Worm (Caenorhabditis elegans) whole organism, L1 larva: Measurements from ENCODE around the gene C03B1.10.
A peak's percentile ranks its signal among the peaks of the same experiment; 100 is the strongest.

Source experiments
- C16A3.4 ChIP-seq: fragments of 150-350 bp; optimal IDR thresholded peaks from 2 replicates; lab custom pipeline; 2014; ENCODE audit warnings: missing biosample characterization, missing genetic modification characterization
- aly-2 ChIP-seq: fragments of 150-350 bp; optimal IDR thresholded peaks from 2 replicates; lab custom pipeline; 2014; ENCODE audit warnings: missing biosample characterization, missing genetic modification characterization
- ama-1 ChIP-seq: fragments of 150-350 bp; optimal IDR thresholded peaks from 2 replicates; lab custom pipeline; 2014
- ceh-63 ChIP-seq: fragments of 200-800 bp; sonication (Bioruptor generic); optimal IDR thresholded peaks from 2 replicates; lab custom pipeline; 2018; ENCODE audit warnings: mild to moderate bottlenecking, missing genetic modification characterization, missing compliant biosample characterization
- ceh-8 ChIP-seq: fragments of 200-800 bp; sonication (Bioruptor generic); optimal IDR thresholded peaks from 2 replicates; lab custom pipeline; 2018; ENCODE audit warnings: mild to moderate bottlenecking, missing genetic modification characterization, moderate library complexity, missing compliant biosample characterization
- ceh-90 ChIP-seq: sonication (generic microtip); optimal IDR thresholded peaks from 2 replicates; lab custom pipeline; 2016; ENCODE audit warnings: missing genetic modification characterization, missing compliant biosample characterization
- dpl-1 ChIP-seq, 3 experiments: fragments of 150-350 bp in 2 of 3; sonication (generic microtip) in 1 of 3; optimal IDR thresholded peaks; 2 replicates each; lab custom pipeline; 2014 to 2017; ENCODE audit warnings: missing biosample characterization in 3 of 3, missing genetic modification characterization in 3 of 3, missing genetic modification reagents in 3 of 3
- dsc-1 ChIP-seq: sonication (generic microtip); optimal IDR thresholded peaks from 2 replicates; lab custom pipeline; 2016; ENCODE audit warnings: mild to moderate bottlenecking, missing genetic modification characterization, missing compliant biosample characterization
- efl-1 ChIP-seq, 4 experiments: fragments of 150-350 bp; optimal IDR thresholded peaks in 3 of 4; peaks in 1 of 4; 1 replicate in 1 of 4; 2 replicates in 3 of 4; lab custom pipeline; 2014; ENCODE audit warnings: missing biosample characterization in 2 of 4, missing genetic modification characterization in 2 of 4, missing genetic modification reagents in 2 of 4
- egl-27 ChIP-seq, 2 experiments: fragments of 150-350 bp in 1 of 2; sonication (generic microtip); optimal IDR thresholded peaks; 3 replicates each; lab custom pipeline; 2017 to 2018; ENCODE audit warnings: missing biosample characterization in 2 of 2, missing genetic modification characterization in 2 of 2, missing genetic modification reagents in 2 of 2
- elt-3 ChIP-seq, 6 experiments: fragments of 150-350 bp in 1 of 6; sonication (generic microtip); optimal IDR thresholded peaks; 2 replicates each; lab custom pipeline; 2017 to 2018; ENCODE audit warnings: missing biosample characterization in 6 of 6, missing genetic modification characterization in 6 of 6, inconsistent platforms in 1 of 6
- fkh-4 ChIP-seq: sonication (generic microtip); optimal IDR thresholded peaks from 2 replicates; lab custom pipeline; 2016; ENCODE audit warnings: missing compliant biosample characterization, missing genetic modification characterization, borderline replicate concordance
- fos-1 ChIP-seq: fragments of 150-350 bp; optimal IDR thresholded peaks from 2 replicates; lab custom pipeline; 2014; ENCODE audit warnings: missing biosample characterization, missing genetic modification characterization
- grh-1 ChIP-seq: fragments of 200-800 bp; sonication (Bioruptor generic); IDR thresholded peaks from 2 replicates; pipeline ENCODE4 v1.3.6; 2022; ENCODE audit warnings: missing genetic modification reagents, missing genetic modification characterization, missing compliant biosample characterization
- hlh-4 ChIP-seq: sonication (generic microtip); optimal IDR thresholded peaks from 2 replicates; lab custom pipeline; 2016; ENCODE audit warnings: mild to moderate bottlenecking, missing genetic modification characterization, missing compliant biosample characterization
- jun-1 ChIP-seq: fragments of 150-350 bp; optimal IDR thresholded peaks from 2 replicates; lab custom pipeline; 2014; ENCODE audit warnings: missing biosample characterization, missing genetic modification reagents, missing genetic modification characterization
- lin-14 ChIP-seq: fragments of 200-800 bp; sonication (Bioruptor generic); optimal IDR thresholded peaks from 2 replicates; lab custom pipeline; 2018; ENCODE audit warnings: mild to moderate bottlenecking, missing genetic modification characterization, moderate library complexity, missing compliant biosample characterization
- lin-39 ChIP-seq: fragments of 150-350 bp; optimal IDR thresholded peaks from 2 replicates; lab custom pipeline; 2014; ENCODE audit warnings: missing biosample characterization, missing genetic modification reagents, missing genetic modification characterization
- mab-9 ChIP-seq: fragments of 200-800 bp; sonication (Bioruptor generic); IDR thresholded peaks from 2 replicates; pipeline ENCODE4 v1.3.6; 2022; ENCODE audit warnings: missing genetic modification reagents, missing genetic modification characterization, missing compliant biosample characterization
- mdl-1 ChIP-seq, 2 experiments: fragments of 150-350 bp; optimal IDR thresholded peaks; 2 replicates each; lab custom pipeline; 2014 to 2017; ENCODE audit warnings: missing biosample characterization in 2 of 2, missing genetic modification characterization in 2 of 2, inconsistent platforms in 1 of 2
- mef-2 ChIP-seq: fragments of 150-350 bp; optimal IDR thresholded peaks from 2 replicates; lab custom pipeline; 2014; ENCODE audit warnings: missing biosample characterization, missing genetic modification characterization
- nhr-11 ChIP-seq: fragments of 150-350 bp; optimal IDR thresholded peaks from 2 replicates; lab custom pipeline; 2014; ENCODE audit warnings: missing biosample characterization, missing genetic modification characterization
- nhr-12 ChIP-seq: sonication (generic microtip); optimal IDR thresholded peaks from 2 replicates; lab custom pipeline; 2017; ENCODE audit warnings: missing biosample characterization, missing genetic modification characterization
- nhr-28 ChIP-seq: fragments of 150-350 bp; optimal IDR thresholded peaks from 2 replicates; lab custom pipeline; 2014; ENCODE audit warnings: missing biosample characterization, missing genetic modification characterization
- nhr-71 ChIP-seq: sonication (generic microtip); optimal IDR thresholded peaks from 2 replicates; lab custom pipeline; 2016; ENCODE audit warnings: mild to moderate bottlenecking, missing genetic modification characterization, moderate library complexity, missing compliant biosample characterization
- nhr-85 ChIP-seq: sonication (generic microtip); peaks from one replicate; lab custom pipeline; 2016; ENCODE audit warnings: missing genetic modification characterization, inconsistent platforms, missing compliant biosample characterization
- nhr-90 ChIP-seq: sonication (generic microtip); optimal IDR thresholded peaks from 2 replicates; lab custom pipeline; 2016; ENCODE audit warnings: mild to moderate bottlenecking, missing genetic modification characterization, missing compliant biosample characterization; ENCODE audit not compliant: poor library complexity
- pqm-1 ChIP-seq: sonication (generic microtip); optimal IDR thresholded peaks from 3 replicates; lab custom pipeline; 2017; ENCODE audit warnings: missing biosample characterization, missing genetic modification characterization
- skn-1 ChIP-seq: fragments of 150-350 bp; optimal IDR thresholded peaks from 2 replicates; lab custom pipeline; 2014; ENCODE audit warnings: missing biosample characterization, missing genetic modification characterization
- snu-23 ChIP-seq: sonication (generic microtip); optimal IDR thresholded peaks from 2 replicates; lab custom pipeline; 2016; ENCODE audit warnings: missing genetic modification characterization, missing compliant biosample characterization
- sox-4 ChIP-seq: sonication (generic microtip); optimal IDR thresholded peaks from 2 replicates; lab custom pipeline; 2016; ENCODE audit warnings: missing genetic modification characterization, missing compliant biosample characterization
- sptf-1 ChIP-seq: fragments of 150-350 bp; optimal IDR thresholded peaks from 2 replicates; lab custom pipeline; 2014; ENCODE audit warnings: missing biosample characterization, missing genetic modification characterization
- tbx-2 ChIP-seq: sonication (generic microtip); optimal IDR thresholded peaks from 2 replicates; lab custom pipeline; 2016; ENCODE audit warnings: missing genetic modification characterization, missing compliant biosample characterization
- tlp-1 ChIP-seq: fragments of 150-350 bp; optimal IDR thresholded peaks from 2 replicates; lab custom pipeline; 2014; ENCODE audit warnings: missing biosample characterization, missing genetic modification characterization
- unc-130 ChIP-seq: fragments of 150-350 bp; optimal IDR thresholded peaks from 2 replicates; lab custom pipeline; 2017; ENCODE audit warnings: missing biosample characterization, missing genetic modification characterization, inconsistent platforms
- vab-15 ChIP-seq: sonication (generic microtip); optimal IDR thresholded peaks from 2 replicates; lab custom pipeline; 2017; ENCODE audit warnings: missing genotype, mild to moderate bottlenecking, missing genetic modification characterization, missing compliant biosample characterization
- xbp-1 ChIP-seq: sonication (generic microtip); optimal IDR thresholded peaks from 2 replicates; lab custom pipeline; 2016; ENCODE audit warnings: missing genetic modification characterization, missing compliant biosample characterization
- ztf-11 ChIP-seq, 2 experiments: sonication (generic microtip); optimal IDR thresholded peaks; 2 replicates each; lab custom pipeline; 2016 to 2017; ENCODE audit warnings: missing genetic modification characterization in 2 of 2, missing biosample characterization in 1 of 2, missing compliant biosample characterization in 1 of 2
- ztf-4 ChIP-seq: fragments of 150-350 bp; optimal IDR thresholded peaks from 2 replicates; lab custom pipeline; 2014; ENCODE audit warnings: missing biosample characterization, missing genetic modification characterization

Gene C03B1.10

DNA sequence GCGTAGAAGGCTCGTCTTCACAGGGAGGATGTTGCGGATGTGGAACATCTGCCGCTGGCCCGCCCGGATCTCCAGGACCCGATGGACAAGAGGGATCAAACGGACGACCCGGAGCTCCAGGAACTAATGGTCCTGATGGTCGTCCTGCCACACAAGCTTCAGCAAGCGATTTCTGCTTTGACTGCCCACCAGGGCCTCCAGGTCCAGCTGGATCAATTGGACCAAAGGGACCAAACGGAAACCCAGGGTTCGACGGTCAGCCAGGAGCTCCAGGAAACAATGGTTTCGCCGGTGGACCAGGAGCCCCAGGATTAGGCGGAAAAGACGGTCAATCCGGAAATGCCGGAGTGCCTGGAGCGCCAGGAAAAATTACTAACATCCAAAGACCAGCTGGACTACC, 23.1 kb downstream of the C03B1.10 start:
- TF ChIP-seq skn-1 (tag; lab: Kevin White, UChicago) (no peak), lin-39 (tag; lab: Kevin White, UChicago) (no peak), egl-27 (tag; optimal IDR thresholded peaks at IDR 0.05; lab: Kevin White, UChicago) (no peak)
- TF ChIP-seq, all 84 proteins: peak for 0

DNA sequence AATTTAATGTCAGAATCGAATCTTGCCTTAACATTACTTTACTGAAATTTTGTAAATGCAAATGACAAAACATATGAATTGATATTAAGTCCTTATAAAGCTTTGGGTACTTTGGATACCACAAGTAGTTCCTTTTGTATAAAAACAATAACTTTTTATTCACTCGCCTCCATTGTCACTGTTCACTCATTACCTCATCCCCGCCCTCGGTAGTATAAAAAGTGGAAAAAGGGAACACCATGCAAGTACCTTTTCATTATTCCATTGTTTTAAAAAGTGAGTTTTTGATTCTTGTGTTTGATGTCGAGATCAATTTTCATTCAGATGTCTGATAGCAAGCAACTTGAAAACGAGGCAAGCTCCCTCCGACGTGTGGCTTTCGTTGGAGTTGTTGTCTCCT, 23.7 kb downstream of the C03B1.10 start, which contains the start of gene col-171:
TSS of gene col-171 (plus strand) at position 301 of the 400 bp plus-strand sequence.
- TF ChIP-seq efl-1 (optimal IDR thresholded peaks at IDR 0.05; lab: Kevin White, UChicago) (no peak), efl-1 (GFP tag; optimal IDR thresholded peaks at IDR 0.05 in 1 of 2; lab: Kevin White, UChicago) (peak in 1 of 2 experiments; percentile 22), ztf-4 (tag; lab: Kevin White, UChicago) (no peak)

DNA sequence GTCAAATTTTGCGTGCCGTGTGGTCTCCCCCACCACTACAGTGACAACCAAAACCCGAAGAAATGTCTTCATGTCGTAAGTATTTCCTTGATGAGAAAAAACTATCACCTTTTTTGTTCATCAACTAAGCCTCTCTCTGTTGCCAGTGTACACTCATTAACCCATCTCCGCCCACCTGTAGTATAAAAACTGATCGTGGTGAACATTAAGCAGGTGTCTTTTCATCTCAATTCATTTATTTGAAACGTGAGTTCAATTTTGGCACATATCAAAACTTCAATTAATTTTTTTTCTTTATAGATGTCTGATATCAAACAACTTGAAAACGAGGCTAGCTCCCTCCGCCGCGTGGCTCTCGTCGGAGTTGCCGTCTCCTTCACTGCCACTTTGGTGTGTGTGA, 26.3 kb downstream of the C03B1.10 start, which contains the start of gene col-170:
TSS of gene col-170 (plus strand) at position 301 of the 400 bp plus-strand sequence.
- TF ChIP-seq nhr-90 (tag; lab: Kevin White, UChicago) = no peak
- TF ChIP-seq mdl-1 (tag; optimal IDR thresholded peaks at IDR 0.05; lab: Kevin White, UChicago) = no peak
- TF ChIP-seq sptf-1 (tag; lab: Kevin White, UChicago) = no peak
- TF ChIP-seq tlp-1 (tag; lab: Kevin White, UChicago) = no peak
- no peak for TF ChIP-seq nhr-85
- no peak for TF ChIP-seq nhr-11 (tag; lab: Kevin White, UChicago)
- TF ChIP-seq hlh-4 (tag; lab: Kevin White, UChicago) = no peak
- TF ChIP-seq nhr-71 (tag; lab: Kevin White, UChicago) = no peak
- no peak for TF ChIP-seq C16A3.4
- no peak for TF ChIP-seq dsc-1
- TF ChIP-seq nhr-12 (tag; lab: Kevin White, UChicago) = no peak
- no peak for TF ChIP-seq ceh-90 (tag; lab: Kevin White, UChicago)
- TF ChIP-seq ceh-63 (GFP tag; lab: Kevin White, UChicago) = no peak
- no peak for TF ChIP-seq ztf-11 (tag; optimal IDR thresholded peaks at IDR 0.05; lab: Kevin White, UChicago)
- no peak for TF ChIP-seq aly-2

DNA sequence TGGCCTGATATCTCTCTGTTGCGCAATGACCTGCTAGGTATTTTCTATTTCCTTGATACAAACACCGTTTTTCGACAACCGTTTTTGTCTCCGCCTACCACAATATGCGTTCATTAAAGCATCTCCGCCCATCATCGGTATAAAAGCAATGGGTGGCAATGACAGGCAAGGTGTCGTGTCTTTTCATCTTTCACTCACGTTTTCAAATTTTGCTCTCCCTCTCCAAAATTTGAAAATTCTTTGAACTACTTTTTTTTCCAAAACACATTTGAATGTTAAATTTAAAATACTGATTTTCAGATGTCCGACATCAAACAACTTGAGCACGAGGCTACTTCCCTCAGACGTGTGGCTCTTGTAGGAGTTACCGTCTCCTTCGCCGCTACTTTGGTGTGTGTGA, 28.8 kb downstream of the C03B1.10 start, which contains the start of gene col-169:
TSS of gene col-169 (plus strand) at position 301 of the 400 bp plus-strand sequence.
- TF ChIP-seq nhr-28 (no peak), ama-1 (lab: Kevin White, UChicago) (no peak)

DNA sequence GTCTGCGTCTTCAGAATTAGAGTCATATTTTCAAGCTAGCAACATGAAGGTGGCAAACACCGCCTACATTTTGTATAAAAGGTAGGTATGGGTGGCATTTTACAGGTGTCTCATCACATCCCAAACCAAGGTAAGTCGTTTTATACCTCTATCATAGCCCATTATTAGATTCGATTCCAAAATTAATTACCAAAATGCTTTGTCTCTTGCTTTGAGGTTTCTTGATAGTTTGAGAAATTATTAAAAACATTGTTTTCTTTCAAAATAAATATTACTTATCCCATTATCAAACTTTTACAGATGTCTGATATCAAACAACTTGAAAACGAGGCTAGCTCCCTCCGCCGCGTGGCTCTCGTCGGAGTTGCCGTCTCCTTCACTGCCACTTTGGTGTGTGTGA, 31.6 kb downstream of the C03B1.10 start, which contains the start of gene col-168:
TSS of gene col-168 (plus strand) at position 301 of the 400 bp plus-strand sequence.
- TF ChIP-seq fkh-4 (tag; lab: Kevin White, UChicago) (no peak), nhr-85 (peak; percentile 70), efl-1 (optimal IDR thresholded peaks at IDR 0.05; lab: Kevin White, UChicago) (no peak), efl-1 (GFP tag; optimal IDR thresholded peaks at IDR 0.05 in 1 of 2; lab: Kevin White, UChicago) (peak in 1 of 2 experiments; percentile 28), dpl-1 (GFP tag; optimal IDR thresholded peaks at IDR 0.05; lab: Kevin White, UChicago) (no peak), ceh-8 (no peak)

DNA sequence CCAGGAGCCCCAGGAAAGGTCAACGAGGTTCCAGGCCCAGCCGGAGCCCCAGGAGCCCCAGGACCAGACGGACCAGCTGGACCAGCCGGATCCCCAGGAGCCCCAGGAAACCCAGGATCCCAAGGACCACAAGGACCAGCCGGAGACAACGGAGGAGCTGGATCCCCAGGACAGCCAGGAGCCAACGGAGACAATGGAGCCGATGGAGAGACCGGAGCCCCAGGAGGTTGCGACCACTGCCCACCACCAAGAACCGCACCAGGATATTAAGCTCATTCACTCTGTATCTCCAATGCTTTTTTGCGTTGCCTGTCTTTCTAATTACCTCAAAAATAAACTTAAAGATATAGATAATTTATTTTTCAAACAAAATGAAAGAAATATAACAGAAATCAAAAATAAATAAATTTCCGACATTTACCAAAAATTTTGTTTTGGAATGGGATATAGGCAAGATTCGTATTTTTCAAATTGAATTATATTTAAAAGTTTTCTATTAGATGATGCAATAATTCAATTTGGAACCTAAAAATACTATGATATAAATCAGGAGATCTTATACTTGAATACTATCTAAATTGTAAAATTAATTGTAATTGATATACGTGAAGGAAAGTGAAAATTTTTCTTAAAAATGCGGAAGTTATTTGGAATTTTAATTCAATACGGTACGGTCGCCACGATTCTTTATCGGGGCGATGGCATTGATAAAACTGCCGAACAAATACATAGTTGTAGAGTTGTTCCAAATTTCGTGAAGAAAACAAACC, 33.4 kb downstream of the C03B1.10 start:
- TF ChIP-seq jun-1 (tag; lab: Kevin White, UChicago) (peak; percentile 33), tbx-2 (tag; lab: Kevin White, UChicago) (peak; percentile 3)

DNA sequence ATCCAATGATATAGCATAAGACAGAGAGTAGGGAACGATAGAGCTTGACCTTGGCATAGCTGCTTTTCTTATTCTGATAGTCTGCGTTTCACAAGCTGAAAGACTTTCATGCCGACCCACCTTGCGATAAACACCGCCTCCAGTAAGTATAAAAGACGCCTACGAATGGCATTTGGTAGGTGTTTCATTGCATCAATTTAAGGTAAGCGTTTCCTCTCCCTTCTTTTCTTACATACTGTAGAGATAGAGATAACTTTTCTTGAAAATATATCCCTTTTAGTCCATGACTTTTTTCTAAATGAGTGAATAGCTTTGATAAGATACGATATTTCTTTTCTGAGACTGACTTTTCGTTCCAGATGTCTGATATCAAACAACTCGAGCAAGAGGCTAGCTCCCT, 34.5 kb downstream of the C03B1.10 start, which contains the start of gene col-167:
TSS of gene col-167 (plus strand) at position 360 of the 400 bp plus-strand sequence.
- TF ChIP-seq mef-2 (tag; lab: Kevin White, UChicago) (no peak), elt-3 (tag; optimal IDR thresholded peaks at IDR 0.05; lab: Kevin White, UChicago) (peak in 3 of 6 experiments; percentile 41 to 47 (median 44)), snu-23 (GFP tag; lab: Kevin White, UChicago) (peak; percentile 11), mab-9 (GFP tag; lab: Robert Waterston, UW) (no peak), lin-39 (tag; lab: Kevin White, UChicago) (no peak), fos-1 (tag; lab: Kevin White, UChicago) (no peak), tlp-1 (tag; lab: Kevin White, UChicago) (no peak), lin-14 (GFP tag; lab: Kevin White, UChicago) (peak; percentile 9), vab-15 (tag; lab: Kevin White, UChicago) (no peak), pqm-1 (tag; lab: Kevin White, UChicago) (no peak), xbp-1 (tag; lab: Kevin White, UChicago) (no peak), grh-1 (GFP tag; lab: Robert Waterston, UW) (0 out of 2 replicates have a peak, but pooled peaks have one; percentile 12), nhr-85 (peak; percentile 86), C16A3.4 (no peak), sox-4 (no peak), unc-130 (tag; lab: Kevin White, UChicago) (no peak), tbx-2 (tag; lab: Kevin White, UChicago) (peak; percentile 7)
